Fruit fly (Drosophila melanogaster) whole organism, embryonic: ENCODE results near the gene Hsp67Ba.

Source experiments
- ATbp ChIP-seq: fragments of 200-800 bp; sonication (Bioruptor generic); optimal IDR thresholded peaks from 2 replicates; lab custom pipeline; 2017; ENCODE audit warnings: missing biosample characterization, mild to moderate bottlenecking, missing genetic modification characterization, missing genetic modification reagents
- Blimp-1 ChIP-seq: fragments of 200-800 bp; sonication (Bioruptor generic); optimal IDR thresholded peaks from 3 replicates; lab custom pipeline; 2018; ENCODE audit warnings: missing biosample characterization, missing genetic modification characterization, mild to moderate bottlenecking, moderate library complexity, missing genetic modification reagents
- CG10321 ChIP-seq: fragments of 200-800 bp; sonication (Bioruptor generic); IDR thresholded peaks from 2 replicates; pipeline ENCODE4 v1.3.6; 2022; ENCODE audit warnings: missing biosample characterization, missing genetic modification characterization
- CG12299 ChIP-seq: fragments of 200-800 bp; sonication (Bioruptor generic); optimal IDR thresholded peaks from 2 replicates; lab custom pipeline; 2018; ENCODE audit warnings: missing biosample characterization, mild to moderate bottlenecking, missing genetic modification characterization
- CG1529 ChIP-seq: fragments of 200-800 bp; sonication (Bioruptor generic); optimal IDR thresholded peaks from 3 replicates; lab custom pipeline; 2018; ENCODE audit warnings: missing biosample characterization, missing genetic modification characterization
- CG17328 ChIP-seq: fragments of 200-800 bp; sonication (Bioruptor generic); IDR thresholded peaks from 2 replicates; pipeline ENCODE4 v1.3.6; 2022; ENCODE audit warnings: missing biosample characterization, missing genetic modification characterization
- CG17912 ChIP-seq: fragments of 200-800 bp; sonication (Bioruptor generic); optimal IDR thresholded peaks from 2 replicates; lab custom pipeline; 2018; ENCODE audit warnings: missing biosample characterization, mild to moderate bottlenecking, missing genetic modification characterization
- CG18011 ChIP-seq: fragments of 200-800 bp; sonication (Bioruptor generic); optimal IDR thresholded peaks from 2 replicates; lab custom pipeline; 2017; ENCODE audit warnings: missing biosample characterization, missing genetic modification characterization, mild to moderate bottlenecking, moderate library complexity, missing genotype
- CG18619 ChIP-seq: fragments of 200-800 bp; sonication (Bioruptor generic); optimal IDR thresholded peaks from 3 replicates; lab custom pipeline; 2017; ENCODE audit warnings: missing biosample characterization, mild to moderate bottlenecking, missing genetic modification characterization
- CG2199 ChIP-seq: fragments of 200-800 bp; sonication (Bioruptor generic); IDR thresholded peaks from 3 replicates; pipeline ENCODE4 v1.3.6; 2022; ENCODE audit warnings: missing biosample characterization, missing genetic modification characterization
- CG2875 ChIP-seq: fragments of 200-800 bp; sonication (Bioruptor generic); optimal IDR thresholded peaks from 2 replicates; lab custom pipeline; 2017; ENCODE audit warnings: missing biosample characterization, mild to moderate bottlenecking, missing genetic modification characterization, missing genetic modification reagents
- CG2889 ChIP-seq: fragments of 200-800 bp; sonication (Bioruptor generic); IDR thresholded peaks from 3 replicates; pipeline ENCODE4 v1.3.6; 2022; ENCODE audit warnings: missing biosample characterization, missing genetic modification characterization
- CG31224 ChIP-seq: fragments of 200-800 bp; sonication (Bioruptor generic); IDR thresholded peaks from 2 replicates; pipeline ENCODE4 v1.3.6; 2022; ENCODE audit warnings: missing biosample characterization, missing genetic modification characterization
- CG3407 ChIP-seq: fragments of 200-800 bp; sonication (Bioruptor generic); optimal IDR thresholded peaks from 2 replicates; lab custom pipeline; 2018; ENCODE audit warnings: missing biosample characterization, mild to moderate bottlenecking, missing genetic modification characterization
- CG3847 ChIP-seq: fragments of 200-800 bp; sonication (Bioruptor generic); IDR thresholded peaks from 2 replicates; pipeline ENCODE4 v1.3.6; 2022; ENCODE audit warnings: missing biosample characterization, missing genetic modification characterization
- CG42726 ChIP-seq: fragments of 200-800 bp; sonication (Bioruptor generic); IDR thresholded peaks from 2 replicates; pipeline ENCODE4 v1.3.6; 2022; ENCODE audit warnings: missing biosample characterization, missing genetic modification characterization; ENCODE audit not compliant: partially characterized antibody
- CG6683 ChIP-seq: fragments of 200-800 bp; sonication (Bioruptor generic); optimal IDR thresholded peaks from 2 replicates; lab custom pipeline; 2017; ENCODE audit warnings: missing biosample characterization, mild to moderate bottlenecking, missing genetic modification characterization, missing genetic modification reagents
- CG7556 ChIP-seq: fragments of 200-800 bp; sonication (Bioruptor generic); optimal IDR thresholded peaks from 2 replicates; lab custom pipeline; 2017; ENCODE audit warnings: missing biosample characterization, mild to moderate bottlenecking, missing genetic modification characterization
- CG8359 ChIP-seq: fragments of 200-800 bp; sonication (Bioruptor generic); optimal IDR thresholded peaks from 2 replicates; lab custom pipeline; 2017; ENCODE audit warnings: missing biosample characterization, mild to moderate bottlenecking, missing genetic modification characterization, borderline replicate concordance
- CG8924 ChIP-seq: fragments of 200-800 bp; optimal IDR thresholded peaks from 3 replicates; lab custom pipeline; 2019; ENCODE audit warnings: missing biosample characterization, mild to moderate bottlenecking, missing genetic modification characterization, moderate library complexity
- CG9727 ChIP-seq: fragments of 200-800 bp; sonication (Bioruptor generic); optimal IDR thresholded peaks from 3 replicates; lab custom pipeline; 2017; ENCODE audit warnings: missing biosample characterization, mild to moderate bottlenecking, missing genetic modification characterization
- Dbx ChIP-seq: fragments of 200-800 bp; sonication (Bioruptor generic); IDR thresholded peaks from 3 replicates; pipeline ENCODE4 v1.3.6; 2022; ENCODE audit warnings: missing biosample characterization, missing genetic modification characterization
- Dip3 ChIP-seq: fragments of 200-800 bp; sonication (Bioruptor generic); optimal IDR thresholded peaks from 3 replicates; lab custom pipeline; 2016; ENCODE audit warnings: missing biosample characterization, missing genetic modification characterization
- Elba2 ChIP-seq: fragments of 200-800 bp; sonication (Bioruptor generic); optimal IDR thresholded peaks from 3 replicates; lab custom pipeline; 2016; ENCODE audit warnings: missing biosample characterization, missing genetic modification characterization
- HHEX ChIP-seq: fragments of 200-800 bp; sonication (Bioruptor generic); optimal IDR thresholded peaks from 3 replicates; lab custom pipeline; 2017; ENCODE audit warnings: missing biosample characterization, mild to moderate bottlenecking, missing genetic modification characterization, missing genetic modification reagents
- Poxn ChIP-seq: fragments of 200-800 bp; sonication (Bioruptor generic); IDR thresholded peaks from 2 replicates; pipeline ENCODE4 v1.3.6; 2022; ENCODE audit warnings: missing biosample characterization, missing genetic modification characterization
- Ptx1 ChIP-seq: fragments of 200-800 bp; sonication (Bioruptor generic); IDR thresholded peaks from 2 replicates; pipeline ENCODE4 v1.3.6; 2022; ENCODE audit warnings: missing biosample characterization, missing genetic modification characterization
- Rx ChIP-seq: fragments of 200-800 bp; sonication (Bioruptor generic); IDR thresholded peaks from 2 replicates; pipeline ENCODE4 v1.3.6; 2022; ENCODE audit warnings: missing biosample characterization, missing genetic modification characterization
- Sox100B ChIP-seq: fragments of 200-800 bp; sonication (Bioruptor generic); optimal IDR thresholded peaks from 3 replicates; lab custom pipeline; 2018; ENCODE audit warnings: missing biosample characterization, mild to moderate bottlenecking, missing genetic modification characterization
- Stat92E ChIP-seq, 3 experiments: fragments of >200 bp in 2 of 3; fragments of 200-800 bp in 1 of 3; sonication (Bioruptor generic) in 1 of 3; optimal IDR thresholded peaks; 2 replicates each; lab custom pipeline; 2017 to 2019; ENCODE audit warnings: missing biosample characterization in 3 of 3, missing genetic modification characterization in 3 of 3, mild to moderate bottlenecking in 1 of 3, moderate library complexity in 1 of 3
- Tbp ChIP-seq: fragments of >200 bp; optimal IDR thresholded peaks from 2 replicates; lab custom pipeline; 2018; ENCODE audit warnings: missing biosample characterization, missing genetic modification characterization
- btn ChIP-seq: fragments of 200-800 bp; sonication (Bioruptor generic); optimal IDR thresholded peaks from 2 replicates; lab custom pipeline; 2016; ENCODE audit warnings: missing biosample characterization, missing genetic modification characterization
- caup ChIP-seq: fragments of 200-800 bp; sonication (Bioruptor generic); optimal IDR thresholded peaks from 3 replicates; lab custom pipeline; 2017; ENCODE audit warnings: missing biosample characterization, mild to moderate bottlenecking, missing genetic modification characterization, moderate library complexity; ENCODE audit not compliant: severe bottlenecking
- croc ChIP-seq: fragments of 200-800 bp; sonication (Bioruptor generic); conservative IDR thresholded peaks from 3 replicates; pipeline ENCODE4 v1.3.6; 2022; ENCODE audit warnings: missing biosample characterization, missing genetic modification characterization
- dimm ChIP-seq: fragments of 200-800 bp; sonication (Bioruptor generic); IDR thresholded peaks from 2 replicates; pipeline ENCODE4 v1.3.6; 2022; ENCODE audit warnings: missing biosample characterization, missing genetic modification characterization
- dpn ChIP-seq, 2 experiments: fragments of 200-800 bp; sonication (Bioruptor generic); optimal IDR thresholded peaks; 3 replicates each; lab custom pipeline; 2016; ENCODE audit warnings: missing biosample characterization in 2 of 2, missing genetic modification characterization in 2 of 2
- ems ChIP-seq: fragments of 200-800 bp; sonication (Bioruptor generic); optimal IDR thresholded peaks from 3 replicates; lab custom pipeline; 2016; ENCODE audit warnings: missing biosample characterization, missing genetic modification characterization
- ewg ChIP-seq: fragments of 200-800 bp; sonication (Bioruptor generic); optimal IDR thresholded peaks from 3 replicates; lab custom pipeline; 2017; ENCODE audit warnings: mild to moderate bottlenecking, missing biosample characterization, missing genetic modification reagents, missing genetic modification characterization
- exex ChIP-seq: fragments of 200-800 bp; sonication (Bioruptor generic); optimal IDR thresholded peaks from 4 replicates; lab custom pipeline; 2018; ENCODE audit warnings: missing biosample characterization, mild to moderate bottlenecking, missing genetic modification characterization, moderate library complexity
- gsb-n ChIP-seq: fragments of 200-800 bp; sonication (Bioruptor generic); optimal IDR thresholded peaks from 3 replicates; lab custom pipeline; 2018; ENCODE audit warnings: missing biosample characterization, mild to moderate bottlenecking, missing genetic modification characterization
- insv ChIP-seq, 2 experiments: fragments of 200-800 bp; sonication (Bioruptor generic); optimal IDR thresholded peaks; 3 replicates each; lab custom pipeline; 2016 to 2018; ENCODE audit warnings: missing biosample characterization in 2 of 2, missing genetic modification characterization in 2 of 2
- jumu ChIP-seq: fragments of 200-800 bp; sonication (Bioruptor generic); optimal IDR thresholded peaks from 3 replicates; lab custom pipeline; 2016; ENCODE audit warnings: missing biosample characterization, missing genetic modification characterization
- lilli ChIP-seq: fragments of 200-800 bp; sonication (Bioruptor generic); optimal IDR thresholded peaks from 3 replicates; lab custom pipeline; 2016; ENCODE audit warnings: missing biosample characterization, missing genetic modification characterization
- p53 ChIP-seq: fragments of 200-800 bp; sonication (Bioruptor generic); optimal IDR thresholded peaks from 2 replicates; lab custom pipeline; 2016; ENCODE audit warnings: missing biosample characterization, missing genetic modification characterization
- pnt ChIP-seq: fragments of 200-800 bp; sonication (Bioruptor generic); optimal IDR thresholded peaks from 3 replicates; lab custom pipeline; 2016; ENCODE audit warnings: missing biosample characterization, missing genetic modification characterization
- repo ChIP-seq: fragments of 200-800 bp; sonication (Bioruptor generic); optimal IDR thresholded peaks from 2 replicates; lab custom pipeline; 2016; ENCODE audit warnings: missing biosample characterization, missing genetic modification characterization
- ro ChIP-seq: fragments of 200-800 bp; sonication (Bioruptor generic); IDR thresholded peaks from 2 replicates; pipeline ENCODE4 v1.3.6; 2022; ENCODE audit warnings: missing biosample characterization, missing genetic modification characterization
- sqz ChIP-seq: fragments of 200-800 bp; sonication (Bioruptor generic); optimal IDR thresholded peaks from 3 replicates; lab custom pipeline; 2018; ENCODE audit warnings: missing biosample characterization, mild to moderate bottlenecking, missing genetic modification characterization
- unc-4 ChIP-seq: fragments of 200-800 bp; sonication (Bioruptor generic); IDR thresholded peaks from 2 replicates; pipeline ENCODE4 v1.3.6; 2022; ENCODE audit warnings: missing biosample characterization, missing genetic modification characterization; ENCODE audit not compliant: partially characterized antibody
- zen ChIP-seq: fragments of 200-800 bp; sonication (Bioruptor generic); optimal IDR thresholded peaks from 3 replicates; lab custom pipeline; 2018; ENCODE audit warnings: missing biosample characterization, mild to moderate bottlenecking, missing genetic modification characterization, moderate library complexity

The Hsp67Ba gene

dm6 chr3L:9397156-9397555 lies 17.8 kb upstream of the Hsp67Ba start (continued):
- TF ChIP-seq CG8359 (GFP tag; lab: Kevin White, UChicago) (peak; percentile 56), repo (GFP tag; lab: Kevin White, UChicago) (peak; percentile 41), CG3847 (GFP tag; lab: Robert Waterston, UW) (no peak), CG17328 (GFP tag; lab: Robert Waterston, UW) (peak; percentile 16; the same call in 1 of the 2 replicates), CG2889 (no peak), unc-4 (GFP tag; lab: Robert Waterston, UW) (no peak), CG18619 (peak; percentile 52), ATbp (GFP tag; lab: Kevin White, UChicago) (peak; percentile 72), CG7556 (GFP tag; lab: Kevin White, UChicago) (peak; percentile 67), jumu (GFP tag; lab: Kevin White, UChicago) (no peak), Elba2 (GFP tag; lab: Kevin White, UChicago) (no peak), croc (GFP tag; lab: Robert Waterston, UW) (no peak), gsb-n (tag; lab: Kevin White, UChicago) (peak; percentile 38), exex (peak; percentile 79), ewg (GFP tag; lab: Kevin White, UChicago) (no peak), CG6683 (GFP tag; lab: Kevin White, UChicago) (peak; percentile 81), CG2199 (GFP tag; lab: Robert Waterston, UW) (peak; percentile 47; the same call in 1 of the 3 replicates), sqz (GFP tag; lab: Kevin White, UChicago) (peak; percentile 66), dpn (GFP tag; optimal IDR thresholded peaks at IDR 0.05; lab: Kevin White, UChicago) (peak in 1 of 2 experiments; percentile 67), p53 (GFP tag; lab: Kevin White, UChicago) (no peak), btn (no peak), Stat92E (GFP tag; optimal IDR thresholded peaks at IDR 0.05; lab: Kevin White, UChicago) (no peak), Sox100B (GFP tag; lab: Kevin White, UChicago) (peak; percentile 73), Tbp (GFP tag; lab: Kevin White, UChicago) (no peak), CG42726 (no peak), zen (no peak), Poxn (GFP tag; lab: Robert Waterston, UW) (no peak), insv (GFP tag; optimal IDR thresholded peaks at IDR 0.05; lab: Kevin White, UChicago) (no peak), lilli (GFP tag; lab: Kevin White, UChicago) (peak; percentile 17), Rx (no peak), CG3407 (GFP tag; lab: Kevin White, UChicago) (peak; percentile 44), Ptx1 (GFP tag; lab: Robert Waterston, UW) (peak; percentile 26; the same call in 1 of the 2 replicates), HHEX (GFP tag; lab: Kevin White, UChicago) (peak; percentile 89), CG17912 (GFP tag; lab: Kevin White, UChicago) (peak; percentile 4), CG31224 (GFP tag; lab: Robert Waterston, UW) (no peak), CG18011 (no peak), ro (no peak), pnt (GFP tag; lab: Kevin White, UChicago) (peak; percentile 25), Dip3 (GFP tag; lab: Kevin White, UChicago) (no peak), Dbx (GFP tag; lab: Robert Waterston, UW) (peak; percentile 83; the same call in 2 of the 3 replicates), CG2875 (GFP tag; lab: Kevin White, UChicago) (peak; percentile 6), CG10321 (GFP tag; lab: Robert Waterston, UW) (no peak), CG1529 (GFP tag; lab: Kevin White, UChicago) (no peak), ems (peak; percentile 38), dimm (GFP tag; lab: Robert Waterston, UW) (no peak), CG12299 (tag; lab: Kevin White, UChicago) (peak; percentile 80), caup (peak; percentile 82), CG9727 (peak; percentile 69), Blimp-1 (GFP tag; lab: Kevin White, UChicago) (peak; percentile 58), CG8924 (peak; percentile 25)
